Fruit fly (Drosophila melanogaster) whole organism, pupa: Measurements from ENCODE around the gene CG13924.

Experiments
- CG12605 ChIP-seq: fragments of 200-800 bp; sonication (Bioruptor generic); IDR thresholded peaks from 2 replicates; pipeline ENCODE4 v1.3.6; 2022; ENCODE audit warnings: missing biosample characterization, missing genetic modification characterization
- CG14655 ChIP-seq: fragments of 200-800 bp; sonication (Bioruptor generic); optimal IDR thresholded peaks from 3 replicates; lab custom pipeline; 2017; ENCODE audit warnings: mild to moderate bottlenecking, missing biosample characterization, missing genetic modification reagents, missing genetic modification characterization
- CG15710 ChIP-seq: fragments of 200-800 bp; sonication (Bioruptor generic); optimal IDR thresholded peaks from 2 replicates; lab custom pipeline; 2018; ENCODE audit warnings: missing biosample characterization, mild to moderate bottlenecking, missing genetic modification characterization, moderate library complexity
- CG9948 ChIP-seq: fragments of 200-800 bp; sonication (Bioruptor generic); optimal IDR thresholded peaks from 2 replicates; lab custom pipeline; 2018; ENCODE audit warnings: missing biosample characterization, mild to moderate bottlenecking, missing genetic modification characterization, moderate library complexity
- Ets98B ChIP-seq: fragments of 200-800 bp; sonication (Bioruptor generic); IDR thresholded peaks from 2 replicates; pipeline ENCODE4 v1.3.6; 2022; ENCODE audit warnings: missing biosample characterization, missing genetic modification characterization
- Pif1A ChIP-seq: fragments of 200-800 bp; sonication (Bioruptor generic); optimal IDR thresholded peaks from 3 replicates; lab custom pipeline; 2016; ENCODE audit warnings: missing biosample characterization, missing genetic modification characterization
- Snoo ChIP-seq: fragments of 200-800 bp; sonication (Bioruptor generic); optimal IDR thresholded peaks from 3 replicates; lab custom pipeline; 2017; ENCODE audit warnings: missing biosample characterization, mild to moderate bottlenecking, missing genetic modification characterization, inconsistent platforms

- TF ChIP-seq Snoo (no peak), CG12605 (GFP tag; lab: Robert Waterston, UW) (no peak), Pif1A (GFP tag; lab: Kevin White, UChicago) (no peak), CG14655 (no peak), CG9948 (no peak), CG15710 (tag; lab: Kevin White, UChicago) (no peak), Ets98B (GFP tag; lab: Robert Waterston, UW) (no peak)
Measured at dm6 chr3L:1841984-1842383, 27.8 kb upstream of the CG13924 start, which contains the start of gene Cpr62Bc.
